Worm (Caenorhabditis elegans): ENCODE results near the gene cnb-1.

DNA sequence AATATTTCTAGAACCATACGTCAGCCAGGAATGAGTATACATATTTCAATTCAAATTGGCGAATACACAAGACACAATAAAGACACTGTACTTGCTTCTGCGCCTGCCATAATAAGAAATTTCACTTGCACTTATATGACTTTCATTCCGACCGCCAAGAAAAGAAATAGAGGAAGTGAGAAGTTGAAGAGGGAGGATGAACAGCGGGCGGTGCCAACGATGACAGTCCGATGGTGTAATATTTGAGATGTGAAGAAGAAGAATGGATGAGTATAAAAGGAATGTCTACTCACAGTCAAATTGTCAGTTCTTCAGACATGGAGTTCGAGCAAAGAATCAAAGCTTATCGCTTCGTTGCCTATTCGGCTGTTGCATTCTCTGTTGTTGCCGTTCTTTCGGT is 9.5 kb downstream of the cnb-1 start, which contains the start of gene col-154:
- TF ChIP-seq tbx-37 (GFP tag; conservative IDR thresholded peaks at IDR 0.05) (no peak), B0310.2 (tag; optimal IDR thresholded peaks at IDR 0.05) (no peak), ama-1 (optimal IDR thresholded peaks at IDR 0.05) (no peak)

Data from whole organism, early embryonic.